Worm (Caenorhabditis elegans) whole organism, L3 larva: Measurements from ENCODE around the gene srx-80.

Source experiments
- R02D3.7 ChIP-seq: fragments of 150-350 bp; optimal IDR thresholded peaks from 2 replicates; lab custom pipeline; 2014; ENCODE audit warnings: missing biosample characterization, missing genetic modification characterization
- ZK546.5 ChIP-seq: sonication (generic microtip); optimal IDR thresholded peaks from 2 replicates; lab custom pipeline; 2017; ENCODE audit warnings: missing biosample characterization, missing genetic modification characterization
- aly-2 ChIP-seq: fragments of 150-350 bp; optimal IDR thresholded peaks from 2 replicates; lab custom pipeline; 2014; ENCODE audit warnings: missing biosample characterization, missing genetic modification characterization
- ama-1 ChIP-seq: fragments of 150-350 bp; optimal IDR thresholded peaks from 2 replicates; lab custom pipeline; 2018
- ceh-16 ChIP-seq: sonication (generic microtip); optimal IDR thresholded peaks from 2 replicates; lab custom pipeline; 2017; ENCODE audit warnings: missing biosample characterization, missing genetic modification characterization
- ceh-28 ChIP-seq: fragments of 150-350 bp; optimal IDR thresholded peaks from 2 replicates; lab custom pipeline; 2014; ENCODE audit warnings: missing biosample characterization, missing genetic modification reagents, missing genetic modification characterization
- daf-12 ChIP-seq: fragments of 150-350 bp; optimal IDR thresholded peaks from 2 replicates; lab custom pipeline; 2014; ENCODE audit warnings: missing biosample characterization, missing genetic modification reagents, missing genetic modification characterization
- egl-27 ChIP-seq: sonication (generic microtip); optimal IDR thresholded peaks from 4 replicates; lab custom pipeline; 2017; ENCODE audit warnings: missing biosample characterization, missing genetic modification reagents, missing genetic modification characterization
- egl-5 ChIP-seq: fragments of 150-350 bp; optimal IDR thresholded peaks from 2 replicates; lab custom pipeline; 2017; ENCODE audit warnings: missing biosample characterization, missing genetic modification reagents, missing genetic modification characterization, inconsistent platforms
- elt-1 ChIP-seq: fragments of 150-350 bp; optimal IDR thresholded peaks from 2 replicates; lab custom pipeline; 2014; ENCODE audit warnings: missing biosample characterization, missing genetic modification characterization
- elt-2 ChIP-seq: sonication (generic microtip); optimal IDR thresholded peaks from 2 replicates; lab custom pipeline; 2016; ENCODE audit warnings: missing genetic modification reagents, mild to moderate bottlenecking, missing genetic modification characterization, missing compliant biosample characterization
- elt-3 ChIP-seq, 3 experiments: fragments of 150-350 bp in 1 of 3; sonication (generic microtip) in 2 of 3; optimal IDR thresholded peaks; 2 replicates in 2 of 3; 4 replicates in 1 of 3; lab custom pipeline; 2014 to 2017; ENCODE audit warnings: missing biosample characterization in 3 of 3, missing genetic modification characterization in 3 of 3
- eor-1 ChIP-seq, 2 experiments: fragments of 150-350 bp; optimal IDR thresholded peaks; 2 replicates each; lab custom pipeline; 2014 to 2018; ENCODE audit warnings: missing biosample characterization in 2 of 2, missing genetic modification characterization in 2 of 2
- fkh-10 ChIP-seq: sonication (generic microtip); optimal IDR thresholded peaks from 2 replicates; lab custom pipeline; 2017; ENCODE audit warnings: missing biosample characterization, missing genetic modification reagents, missing genetic modification characterization
- lin-15B ChIP-seq: fragments of 150-350 bp; optimal IDR thresholded peaks from 2 replicates; lab custom pipeline; 2014; ENCODE audit warnings: missing biosample characterization, missing genetic modification characterization
- lin-39 ChIP-seq: fragments of 150-350 bp; optimal IDR thresholded peaks from 2 replicates; lab custom pipeline; 2018; ENCODE audit warnings: missing biosample characterization, missing genetic modification reagents, missing genetic modification characterization
- lsy-12 ChIP-seq: sonication (generic microtip); optimal IDR thresholded peaks from 2 replicates; lab custom pipeline; 2016; ENCODE audit warnings: mild to moderate bottlenecking, missing genetic modification characterization, missing compliant biosample characterization
- mdl-1 ChIP-seq: fragments of 150-350 bp; optimal IDR thresholded peaks from 2 replicates; lab custom pipeline; 2014; ENCODE audit warnings: missing biosample characterization, missing genetic modification characterization
- nfya-1 ChIP-seq: sonication (generic microtip); optimal IDR thresholded peaks from 2 replicates; lab custom pipeline; 2017; ENCODE audit warnings: missing genetic modification characterization, mild to moderate bottlenecking, missing compliant biosample characterization, antibody characterized with exemption, moderate library complexity; ENCODE audit not compliant: insufficient read depth
- nhr-11 ChIP-seq: fragments of 150-350 bp; optimal IDR thresholded peaks from 2 replicates; lab custom pipeline; 2014; ENCODE audit warnings: missing biosample characterization, missing genetic modification characterization
- nhr-12 ChIP-seq: fragments of 150-350 bp; optimal IDR thresholded peaks from 2 replicates; lab custom pipeline; 2014; ENCODE audit warnings: missing biosample characterization, missing genetic modification characterization
- nhr-23 ChIP-seq: fragments of 150-350 bp; optimal IDR thresholded peaks from 2 replicates; lab custom pipeline; 2014; ENCODE audit warnings: missing biosample characterization, missing genetic modification reagents, missing genetic modification characterization
- nhr-25 ChIP-seq: sonication (generic microtip); optimal IDR thresholded peaks from 2 replicates; lab custom pipeline; 2017; ENCODE audit warnings: missing biosample characterization, missing genetic modification characterization
- nhr-43 ChIP-seq: sonication (generic microtip); optimal IDR thresholded peaks from 2 replicates; lab custom pipeline; 2016; ENCODE audit warnings: mild to moderate bottlenecking, missing genetic modification characterization, missing compliant biosample characterization; ENCODE audit not compliant: poor library complexity, severe bottlenecking
- nhr-67 ChIP-seq: fragments of 150-350 bp; optimal IDR thresholded peaks from 2 replicates; lab custom pipeline; 2014; ENCODE audit warnings: missing biosample characterization, missing genetic modification characterization
- pha-4 ChIP-seq: fragments of 150-350 bp; optimal IDR thresholded peaks from 2 replicates; lab custom pipeline; 2014; ENCODE audit warnings: missing biosample characterization, missing genetic modification reagents, missing genetic modification characterization
- pqm-1 ChIP-seq: fragments of 150-350 bp; optimal IDR thresholded peaks from 2 replicates; lab custom pipeline; 2017; ENCODE audit warnings: missing biosample characterization, missing genetic modification characterization, inconsistent platforms
- sea-2 ChIP-seq: fragments of 150-350 bp; sonication (generic microtip); optimal IDR thresholded peaks from 4 replicates; lab custom pipeline; 2014; ENCODE audit warnings: missing biosample characterization, missing genetic modification reagents, missing genetic modification characterization
- skn-1 ChIP-seq: fragments of 150-350 bp; optimal IDR thresholded peaks from 2 replicates; lab custom pipeline; 2014; ENCODE audit warnings: missing biosample characterization, missing genetic modification characterization
- snpc-4 ChIP-seq: fragments of 150-350 bp; optimal IDR thresholded peaks from 2 replicates; lab custom pipeline; 2014; ENCODE audit warnings: missing biosample characterization, missing genetic modification characterization
- tbx-2 ChIP-seq: sonication (generic microtip); optimal IDR thresholded peaks from 2 replicates; lab custom pipeline; 2016; ENCODE audit warnings: mild to moderate bottlenecking, missing genetic modification characterization, missing compliant biosample characterization
- unc-39 ChIP-seq: sonication (generic microtip); optimal IDR thresholded peaks from 4 replicates; lab custom pipeline; 2017; ENCODE audit warnings: missing biosample characterization, missing genetic modification characterization
- zag-1 ChIP-seq: fragments of 150-350 bp; optimal IDR thresholded peaks from 2 replicates; lab custom pipeline; 2014; ENCODE audit warnings: missing biosample characterization, missing genetic modification characterization
- ztf-11 ChIP-seq: fragments of 150-350 bp; optimal IDR thresholded peaks from 2 replicates; lab custom pipeline; 2014; ENCODE audit warnings: missing biosample characterization, missing genetic modification characterization

Gene srx-80

DNA sequence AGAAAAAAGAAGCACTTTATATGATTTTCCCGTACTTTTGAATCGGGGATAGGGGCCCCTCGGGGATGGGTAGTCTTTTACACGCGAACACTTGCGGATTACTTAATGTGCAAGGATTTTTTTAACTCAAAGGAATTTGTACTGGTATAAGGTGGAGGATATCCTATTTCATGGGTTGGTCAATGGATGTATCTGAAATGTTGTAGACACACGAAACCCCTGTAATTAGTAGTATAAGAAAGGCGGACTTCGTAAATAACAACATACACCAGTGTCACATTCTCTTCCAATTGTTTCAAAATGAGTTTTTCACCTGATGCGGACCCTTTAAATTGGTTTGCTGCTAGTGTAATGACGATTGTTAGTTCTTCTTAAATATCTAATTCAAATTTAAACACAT, at the start of gene srx-80:
Gene srx-80, plus strand, starts transcription at position 301 of the 400 bp plus-strand sequence.
- TF ChIP-seq ama-1 (lab: Kevin White, UChicago) (no peak), eor-1 (tag; optimal IDR thresholded peaks at IDR 0.05; lab: Kevin White, UChicago) (no peak), nhr-12 (tag; lab: Kevin White, UChicago) (no peak), nfya-1 (tag; lab: Kevin White, UChicago) (no peak), egl-27 (tag; lab: Kevin White, UChicago) (no peak), pqm-1 (tag; lab: Kevin White, UChicago) (no peak), elt-1 (tag; lab: Kevin White, UChicago) (no peak), lin-15B (no peak), nhr-67 (tag; lab: Kevin White, UChicago) (no peak), ceh-28 (tag; lab: Kevin White, UChicago) (no peak), R02D3.7 (no peak), pha-4 (tag; lab: Kevin White, UChicago) (no peak), lsy-12 (tag; lab: Kevin White, UChicago) (no peak), daf-12 (tag; lab: Kevin White, UChicago) (no peak), aly-2 (tag; lab: Kevin White, UChicago) (no peak), ZK546.5 (no peak), sea-2 (no peak), nhr-43 (tag; lab: Kevin White, UChicago) (no peak)

ce11 chrV:11545227-11545626, 48.3 kb upstream of the srx-80 start, which contains the start of gene F38B7.10:
F38B7.10 (plus strand) TSS chrV:11545527.
- TF ChIP-seq mdl-1 (tag; lab: Kevin White, UChicago) (no peak), ztf-11 (tag; lab: Kevin White, UChicago) (no peak), nhr-25 (no peak), lsy-12 (tag; lab: Kevin White, UChicago) (no peak), lin-15B (no peak), egl-5 (tag; lab: Kevin White, UChicago) (no peak)

- TF ChIP-seq lin-39 (tag; lab: Kevin White, UChicago) (no peak), zag-1 (no peak), ceh-28 (tag; lab: Kevin White, UChicago) (no peak), nhr-11 (tag; lab: Kevin White, UChicago) (no peak), elt-3 (tag; optimal IDR thresholded peaks at IDR 0.05; lab: Kevin White, UChicago) (no peak), nhr-43 (tag; lab: Kevin White, UChicago) (no peak), fkh-10 (GFP tag; lab: Kevin White, UChicago) (no peak), nhr-25 (no peak), nfya-1 (tag; lab: Kevin White, UChicago) (no peak), egl-5 (tag; lab: Kevin White, UChicago) (no peak), elt-2 (tag; lab: Kevin White, UChicago) (no peak), daf-12 (tag; lab: Kevin White, UChicago) (no peak)
Measured at ce11 chrV:11546795-11547194, 46.7 kb upstream of the srx-80 start, which contains the start of gene F38B7.11. F38B7.11 (plus strand) TSS chrV:11547095.

ce11 chrV:11548914-11549406, 44.6 kb upstream of the srx-80 start, which contains the start of the genes F38B7.17 and F38B7.3:
F38B7.17 (minus strand) TSS chrV:11548964.
F38B7.3 (plus strand) TSS chrV:11549107.
- TF ChIP-seq nfya-1 (tag; lab: Kevin White, UChicago), result peak; percentile 68
- TF ChIP-seq mdl-1 (tag; lab: Kevin White, UChicago), result peak; percentile 75
- TF ChIP-seq nhr-23 (tag; lab: Kevin White, UChicago), result no peak
- peak; percentile 18 for TF ChIP-seq lin-39 (tag; lab: Kevin White, UChicago)
- peak; percentile 82 for TF ChIP-seq pha-4 (tag; lab: Kevin White, UChicago)
- peak; percentile 79 for TF ChIP-seq elt-2 (tag; lab: Kevin White, UChicago)
- peak; percentile 89 for TF ChIP-seq nhr-25
- TF ChIP-seq skn-1 (tag; lab: Kevin White, UChicago), result peak; percentile 1
- TF ChIP-seq pqm-1 (tag; lab: Kevin White, UChicago), result peak; percentile 34
- peak; percentile 15 for TF ChIP-seq nhr-43 (tag; lab: Kevin White, UChicago)
- peak; percentile 2 for TF ChIP-seq egl-5 (tag; lab: Kevin White, UChicago)
- no peak for TF ChIP-seq ztf-11 (tag; lab: Kevin White, UChicago)
- no peak for TF ChIP-seq nhr-11 (tag; lab: Kevin White, UChicago)
- TF ChIP-seq ceh-16, result no peak
- no peak for TF ChIP-seq unc-39 (tag; lab: Kevin White, UChicago)
- TF ChIP-seq elt-1 (tag; lab: Kevin White, UChicago), result peak; percentile 4
- peak; percentile 6 for TF ChIP-seq snpc-4 (tag; lab: Kevin White, UChicago)
- TF ChIP-seq tbx-2 (tag; lab: Kevin White, UChicago), result no peak
